Fruit fly (Drosophila melanogaster): Measurements from ENCODE around the gene Mkrn1.

The Mkrn1 gene

dm6 chr3L:21515823-21516715, 17.4 kb downstream of the Mkrn1 start, which contains the start of the genes SAK and Cdk12 (continued):
- TF ChIP-seq CG15601 (tag; optimal IDR thresholded peaks at IDR 0.05): peak; percentile 82
- peak; percentile 81 for TF ChIP-seq CG11085 (GFP tag; IDR thresholded peaks at IDR 0.05)
- no peak for TF ChIP-seq nau (GFP tag; optimal IDR thresholded peaks at IDR 0.05)
- no peak for TF ChIP-seq her (GFP tag; optimal IDR thresholded peaks at IDR 0.05)
- peak; percentile 80 for TF ChIP-seq Six4 (GFP tag; optimal IDR thresholded peaks at IDR 0.05)
- peak; percentile 87 for TF ChIP-seq sug (tag; optimal IDR thresholded peaks at IDR 0.05)
- no peak for TF ChIP-seq CkIIα-i1 (GFP tag; IDR thresholded peaks at IDR 0.05)
- TF ChIP-seq CG8290 (GFP tag; optimal IDR thresholded peaks at IDR 0.05): peak; percentile 82
- peak; percentile 58 to 62 for TF ChIP-seq CG8290 (tag; optimal IDR thresholded peaks at IDR 0.05)
- peak; percentile 88 for TF ChIP-seq Xbp1 (GFP tag; optimal IDR thresholded peaks at IDR 0.05)
- peak; percentile 47; the same call in 1 of the 2 replicates for TF ChIP-seq aop (GFP tag; IDR thresholded peaks at IDR 0.05)
- TF ChIP-seq Dp (GFP tag; optimal IDR thresholded peaks at IDR 0.05): peak; percentile 74
- no peak for TF ChIP-seq wek (GFP tag; optimal IDR thresholded peaks at IDR 0.05)
- peak; percentile 63 for TF ChIP-seq CG2202 (tag; optimal IDR thresholded peaks at IDR 0.05)
- TF ChIP-seq lbe (GFP tag; optimal IDR thresholded peaks at IDR 0.05): peak; percentile 65
- peak; percentile 78 for TF ChIP-seq CG8388 (GFP tag; optimal IDR thresholded peaks at IDR 0.05)
- TF ChIP-seq esg (GFP tag; conservative IDR thresholded peaks at IDR 0.05): peak; percentile 75
- TF ChIP-seq CG11247 (GFP tag; IDR thresholded peaks at IDR 0.05): peak; percentile 77
- TF ChIP-seq fd96Cb (tag; optimal IDR thresholded peaks at IDR 0.05): peak; percentile 76
- 0 out of 3 replicates have a peak, but pooled peaks have one; percentile 38 for TF ChIP-seq CG14860 (GFP tag; IDR thresholded peaks at IDR 0.05; ENCODE audit: partially characterized antibody)
- TF ChIP-seq ranshi (GFP tag; IDR thresholded peaks at IDR 0.05): peak; percentile 67; the same call in 1 of the 2 replicates
- TF ChIP-seq org-1 (GFP tag; optimal IDR thresholded peaks at IDR 0.05): peak; percentile 64
- TF ChIP-seq D19A (tag; optimal IDR thresholded peaks at IDR 0.05): peak; percentile 77
- peak; percentile 52 for TF ChIP-seq amos (GFP tag; IDR thresholded peaks at IDR 0.05; ENCODE audit: partially characterized antibody)
- peak; percentile 66 for TF ChIP-seq CG10462 (GFP tag; optimal IDR thresholded peaks at IDR 0.05)
- TF ChIP-seq pros (GFP tag; optimal IDR thresholded peaks at IDR 0.05): no peak
- TF ChIP-seq Mad (GFP tag; optimal IDR thresholded peaks at IDR 0.05): peak; percentile 43
- TF ChIP-seq CG3847 (GFP tag; IDR thresholded peaks at IDR 0.05): peak; percentile 86
- peak; percentile 84 for TF ChIP-seq Rfx (GFP tag; IDR thresholded peaks at IDR 0.05)
- TF ChIP-seq CG16815 (GFP tag; optimal IDR thresholded peaks at IDR 0.05): peak; percentile 87
- TF ChIP-seq Lpt (GFP tag; optimal IDR thresholded peaks at IDR 0.05): no peak
- no peak for TF ChIP-seq lov (optimal IDR thresholded peaks at IDR 0.05)
- TF ChIP-seq lov (GFP tag; IDR thresholded peaks at IDR 0.05): no peak
- peak; percentile 69 for TF ChIP-seq exex (tag; optimal IDR thresholded peaks at IDR 0.05)
- no peak for TF ChIP-seq cg (GFP tag; optimal IDR thresholded peaks at IDR 0.05)
- TF ChIP-seq Drgx (GFP tag; IDR thresholded peaks at IDR 0.05): peak; percentile 55
- peak; percentile 54 for TF ChIP-seq CG14050 (GFP tag; IDR thresholded peaks at IDR 0.05)
- TF ChIP-seq zen2 (GFP tag; IDR thresholded peaks at IDR 0.05; ENCODE audit: partially characterized antibody): no peak; the same call in 2 of the 3 replicates
- peak; percentile 44; the same call in 1 of the 3 replicates for TF ChIP-seq Opbp (GFP tag; IDR thresholded peaks at IDR 0.05; ENCODE audit: partially characterized antibody)
- TF ChIP-seq ash1 (GFP tag; optimal IDR thresholded peaks at IDR 0.05): no peak
- TF ChIP-seq CG18619 (GFP tag; optimal IDR thresholded peaks at IDR 0.05): peak; percentile 87
- TF ChIP-seq sisA (GFP tag; IDR thresholded peaks at IDR 0.05): peak; percentile 86
- TF ChIP-seq CG8281 (tag; optimal IDR thresholded peaks at IDR 0.05): peak; percentile 52
- TF ChIP-seq Hmr (GFP tag; optimal IDR thresholded peaks at IDR 0.05): peak; percentile 88
- peak; percentile 82 for TF ChIP-seq tap (tag; optimal IDR thresholded peaks at IDR 0.05)
- peak; percentile 38 for TF ChIP-seq CG10565 (GFP tag; optimal IDR thresholded peaks at IDR 0.05)
- peak; percentile 80 for TF ChIP-seq CG14667 (GFP tag; IDR thresholded peaks at IDR 0.05)
- TF ChIP-seq B-H1 (GFP tag; IDR thresholded peaks at IDR 0.05): peak; percentile 61
- peak; percentile 49 for TF ChIP-seq CG13624 (GFP tag; optimal IDR thresholded peaks at IDR 0.05)

All from whole organism, embryonic.